Fruit fly (Drosophila melanogaster) whole organism, embryonic: ENCODE measurements around the gene gish.
A peak's percentile ranks its signal among the peaks of the same experiment; 100 is the strongest.

Experiments used
- B-H1 ChIP-seq: fragments of 200-800 bp; sonication (Bioruptor generic); IDR thresholded peaks from 3 replicates; pipeline ENCODE4 v1.3.6; 2022; ENCODE audit warnings: missing biosample characterization, missing genetic modification characterization
- B-H2 ChIP-seq: fragments of 200-800 bp; sonication (Bioruptor generic); optimal IDR thresholded peaks from 2 replicates; lab custom pipeline; 2018; ENCODE audit warnings: missing biosample characterization, mild to moderate bottlenecking, missing genetic modification characterization
- C15 ChIP-seq: fragments of 200-800 bp; sonication (Bioruptor generic); IDR thresholded peaks from 3 replicates; pipeline ENCODE4 v1.3.6; 2022; ENCODE audit warnings: missing biosample characterization, missing genetic modification characterization
- CG11696 ChIP-seq: fragments of 200-800 bp; sonication (Bioruptor generic); IDR thresholded peaks from 2 replicates; pipeline ENCODE4 v1.3.6; 2022; ENCODE audit warnings: missing biosample characterization, missing genetic modification characterization
- CG14667 ChIP-seq: fragments of 200-800 bp; sonication (Bioruptor generic); IDR thresholded peaks from 2 replicates; pipeline ENCODE4 v1.3.6; 2022; ENCODE audit warnings: missing biosample characterization, missing genetic modification characterization
- CG15479 ChIP-seq: fragments of 200-800 bp; sonication (Bioruptor generic); optimal IDR thresholded peaks from 3 replicates; lab custom pipeline; 2019; ENCODE audit warnings: missing biosample characterization, mild to moderate bottlenecking, missing genetic modification characterization, moderate library complexity
- CG1602 ChIP-seq: fragments of 200-800 bp; sonication (Bioruptor generic); optimal IDR thresholded peaks from 3 replicates; lab custom pipeline; 2016; ENCODE audit warnings: missing biosample characterization, missing genetic modification characterization
- CG1603 ChIP-seq: fragments of 200-800 bp; sonication (Bioruptor generic); optimal IDR thresholded peaks from 2 replicates; lab custom pipeline; 2019; ENCODE audit warnings: missing biosample characterization, mild to moderate bottlenecking, missing genetic modification characterization, moderate library complexity
- CG17186 ChIP-seq: fragments of 200-800 bp; sonication (Bioruptor generic); optimal IDR thresholded peaks from 3 replicates; lab custom pipeline; 2017; ENCODE audit warnings: missing biosample characterization, missing genetic modification reagents, missing genetic modification characterization
- CG18011 ChIP-seq: fragments of 200-800 bp; sonication (Bioruptor generic); optimal IDR thresholded peaks from 2 replicates; lab custom pipeline; 2017; ENCODE audit warnings: missing biosample characterization, missing genetic modification characterization, mild to moderate bottlenecking, moderate library complexity, missing genotype
- CG2875 ChIP-seq: fragments of 200-800 bp; sonication (Bioruptor generic); optimal IDR thresholded peaks from 2 replicates; lab custom pipeline; 2017; ENCODE audit warnings: missing biosample characterization, mild to moderate bottlenecking, missing genetic modification characterization, missing genetic modification reagents
- CG3163 ChIP-seq: fragments of 200-800 bp; sonication (Bioruptor generic); optimal IDR thresholded peaks from 3 replicates; lab custom pipeline; 2016; ENCODE audit warnings: missing biosample characterization, missing genetic modification characterization
- CG32772 ChIP-seq: fragments of 200-800 bp; sonication (Bioruptor generic); IDR thresholded peaks from 2 replicates; pipeline ENCODE4 v1.3.6; 2022; ENCODE audit warnings: missing biosample characterization, missing genetic modification characterization
- CG3281 ChIP-seq: fragments of 200-800 bp; sonication (Bioruptor generic); optimal IDR thresholded peaks from 3 replicates; lab custom pipeline; 2017; ENCODE audit warnings: missing biosample characterization, mild to moderate bottlenecking, missing genetic modification characterization
- CG43689 ChIP-seq: fragments of 200-800 bp; sonication (Bioruptor generic); IDR thresholded peaks from 2 replicates; pipeline ENCODE4 v1.3.6; 2022; ENCODE audit warnings: missing biosample characterization, missing genetic modification characterization
- CG5245 ChIP-seq: fragments of 200-800 bp; sonication (Bioruptor generic); optimal IDR thresholded peaks from 3 replicates; lab custom pipeline; 2016; ENCODE audit warnings: missing biosample characterization, missing genetic modification characterization
- CG9727 ChIP-seq: fragments of 200-800 bp; sonication (Bioruptor generic); optimal IDR thresholded peaks from 3 replicates; lab custom pipeline; 2017; ENCODE audit warnings: missing biosample characterization, mild to moderate bottlenecking, missing genetic modification characterization
- Chrac-16 ChIP-seq: fragments of 200-800 bp; sonication (Bioruptor generic); optimal IDR thresholded peaks from 3 replicates; lab custom pipeline; 2016; ENCODE audit warnings: missing biosample characterization, missing genetic modification characterization
- D19B ChIP-seq: fragments of 200-800 bp; sonication (Bioruptor generic); optimal IDR thresholded peaks from 2 replicates; lab custom pipeline; 2017; ENCODE audit warnings: missing biosample characterization, mild to moderate bottlenecking, missing genetic modification characterization
- H2.0 ChIP-seq: fragments of 200-800 bp; sonication (Bioruptor generic); IDR thresholded peaks from 2 replicates; pipeline ENCODE4 v1.3.6; 2022; ENCODE audit warnings: missing biosample characterization, missing genetic modification characterization
- Hr3 ChIP-seq: fragments of 200-800 bp; sonication (Bioruptor generic); optimal IDR thresholded peaks from 3 replicates; lab custom pipeline; 2016; ENCODE audit warnings: missing biosample characterization, missing genetic modification characterization
- Hr78 ChIP-seq, 2 experiments: fragments of 200-800 bp in 1 of 2; fragments of >200 bp in 1 of 2; sonication (Bioruptor generic) in 1 of 2; optimal IDR thresholded peaks; 2 replicates each; lab custom pipeline; 2017 to 2019; ENCODE audit warnings: missing biosample characterization in 2 of 2, missing genetic modification characterization in 2 of 2, mild to moderate bottlenecking in 1 of 2, moderate library complexity in 1 of 2
- Jarid2 ChIP-seq: fragments of 200-800 bp; sonication (Bioruptor generic); optimal IDR thresholded peaks from 3 replicates; lab custom pipeline; 2017; ENCODE audit warnings: mild to moderate bottlenecking, missing biosample characterization, missing genetic modification reagents, missing genetic modification characterization
- Med ChIP-seq: fragments of 200-800 bp; sonication (Bioruptor generic); peaks from one replicate; lab custom pipeline; 2016; ENCODE audit warnings: missing biosample characterization, missing genetic modification characterization, mild to moderate bottlenecking, inconsistent platforms, moderate library complexity
- NFAT ChIP-seq: fragments of 200-800 bp; sonication (Bioruptor generic); IDR thresholded peaks from 2 replicates; pipeline ENCODE4 v1.3.6; 2022; ENCODE audit warnings: missing biosample characterization, missing genetic modification characterization
- Opbp ChIP-seq: fragments of 200-800 bp; sonication (Bioruptor generic); IDR thresholded peaks from 3 replicates; pipeline ENCODE4 v1.3.6; 2022; ENCODE audit warnings: missing biosample characterization, missing genetic modification characterization; ENCODE audit not compliant: partially characterized antibody
- Pdp1 ChIP-seq, 2 experiments: fragments of 200-800 bp; sonication (Bioruptor generic); optimal IDR thresholded peaks; 3 replicates each; lab custom pipeline; 2016; ENCODE audit warnings: missing biosample characterization in 2 of 2, missing genetic modification characterization in 2 of 2, mild to moderate bottlenecking in 1 of 2, moderate library complexity in 1 of 2
- Spps ChIP-seq: fragments of 200-800 bp; sonication (Bioruptor generic); optimal IDR thresholded peaks from 2 replicates; lab custom pipeline; 2018; ENCODE audit warnings: missing biosample characterization, mild to moderate bottlenecking, missing genetic modification characterization
- ab ChIP-seq: fragments of 200-800 bp; sonication (Bioruptor generic); optimal IDR thresholded peaks from 2 replicates; lab custom pipeline; 2016; ENCODE audit warnings: missing biosample characterization, missing genetic modification characterization
- ap ChIP-seq: fragments of 200-800 bp; sonication (Bioruptor generic); IDR thresholded peaks from 2 replicates; pipeline ENCODE4 v1.3.6; 2022; ENCODE audit warnings: missing biosample characterization, missing genetic modification characterization
- bab2 ChIP-seq: fragments of 200-800 bp; sonication (Bioruptor generic); optimal IDR thresholded peaks from 2 replicates; lab custom pipeline; 2016; ENCODE audit warnings: missing biosample characterization, missing genetic modification characterization
- bcd ChIP-seq: fragments of 200-800 bp; sonication (Bioruptor generic); optimal IDR thresholded peaks from 2 replicates; lab custom pipeline; 2017; ENCODE audit warnings: missing biosample characterization, mild to moderate bottlenecking, missing genetic modification characterization
- br ChIP-seq: fragments of >200 bp; optimal IDR thresholded peaks from 2 replicates; lab custom pipeline; 2017
- chinmo ChIP-seq: fragments of 200-800 bp; sonication (Bioruptor generic); IDR thresholded peaks from 4 replicates; pipeline ENCODE4 v1.3.6; 2022; ENCODE audit warnings: missing biosample characterization, missing genetic modification characterization; ENCODE audit not compliant: partially characterized antibody
- da ChIP-seq: fragments of 200-800 bp; sonication (Bioruptor generic); optimal IDR thresholded peaks from 2 replicates; lab custom pipeline; 2016; ENCODE audit warnings: missing biosample characterization, missing genetic modification characterization
- dmrt99B ChIP-seq: fragments of 200-800 bp; sonication (Bioruptor generic); optimal IDR thresholded peaks from 2 replicates; lab custom pipeline; 2018; ENCODE audit warnings: missing biosample characterization, mild to moderate bottlenecking, missing genetic modification characterization, moderate library complexity
- ems ChIP-seq: fragments of 200-800 bp; sonication (Bioruptor generic); optimal IDR thresholded peaks from 3 replicates; lab custom pipeline; 2016; ENCODE audit warnings: missing biosample characterization, missing genetic modification characterization
- fd3F ChIP-seq: fragments of 200-800 bp; sonication (Bioruptor generic); optimal IDR thresholded peaks from 2 replicates; lab custom pipeline; 2018; ENCODE audit warnings: missing biosample characterization, mild to moderate bottlenecking, missing genetic modification characterization, moderate library complexity
- gfzf ChIP-seq: fragments of 200-800 bp; sonication (Bioruptor generic); optimal IDR thresholded peaks from 2 replicates; lab custom pipeline; 2016; ENCODE audit warnings: missing biosample characterization, mild to moderate bottlenecking, missing genetic modification characterization, moderate library complexity
- h ChIP-seq: fragments of >200 bp; optimal IDR thresholded peaks from 2 replicates; lab custom pipeline; 2017
- ham ChIP-seq: fragments of 200-800 bp; sonication (Bioruptor generic); IDR thresholded peaks from 2 replicates; pipeline ENCODE4 v1.3.6; 2022; ENCODE audit warnings: missing biosample characterization, missing genetic modification characterization
- hth ChIP-seq: fragments of >200 bp; optimal IDR thresholded peaks from 2 replicates; lab custom pipeline; 2017; ENCODE audit warnings: inconsistent platforms
- lmd ChIP-seq: fragments of 200-800 bp; sonication (Bioruptor generic); IDR thresholded peaks from 2 replicates; pipeline ENCODE4 v1.3.6; 2022; ENCODE audit warnings: missing biosample characterization, missing genetic modification characterization
- mld ChIP-seq: fragments of 200-800 bp; sonication (Bioruptor generic); IDR thresholded peaks from 3 replicates; pipeline ENCODE4 v1.3.6; 2022; ENCODE audit warnings: missing biosample characterization, missing genetic modification characterization; ENCODE audit not compliant: partially characterized antibody
- org-1 ChIP-seq: fragments of 200-800 bp; sonication (Bioruptor generic); optimal IDR thresholded peaks from 2 replicates; lab custom pipeline; 2017; ENCODE audit warnings: missing biosample characterization, missing genetic modification characterization
- pb ChIP-seq: fragments of 200-800 bp; sonication (Bioruptor generic); optimal IDR thresholded peaks from 3 replicates; lab custom pipeline; 2016; ENCODE audit warnings: missing biosample characterization, missing genetic modification characterization
- pho ChIP-seq: fragments of 200-800 bp; sonication (Bioruptor generic); optimal IDR thresholded peaks from 2 replicates; lab custom pipeline; 2016; ENCODE audit warnings: missing biosample characterization, missing genetic modification characterization
- pnt ChIP-seq: fragments of 200-800 bp; sonication (Bioruptor generic); optimal IDR thresholded peaks from 3 replicates; lab custom pipeline; 2016; ENCODE audit warnings: missing biosample characterization, missing genetic modification characterization
- pros ChIP-seq: fragments of 200-800 bp; sonication (Bioruptor generic); optimal IDR thresholded peaks from 3 replicates; lab custom pipeline; 2019; ENCODE audit warnings: missing biosample characterization, mild to moderate bottlenecking, missing genetic modification characterization, moderate library complexity
- salm ChIP-seq: fragments of 200-800 bp; sonication (Bioruptor generic); optimal IDR thresholded peaks from 2 replicates; lab custom pipeline; 2018; ENCODE audit warnings: missing biosample characterization, mild to moderate bottlenecking, missing genetic modification characterization
- trem ChIP-seq: fragments of 200-800 bp; optimal IDR thresholded peaks from 3 replicates; lab custom pipeline; 2019; ENCODE audit warnings: missing biosample characterization, mild to moderate bottlenecking, missing genetic modification characterization, moderate library complexity
- zfh1 ChIP-seq: fragments of 200-800 bp; sonication (Bioruptor generic); IDR thresholded peaks from 3 replicates; pipeline ENCODE4 v1.3.6; 2022; ENCODE audit warnings: missing biosample characterization, missing genetic modification characterization

gish gene

DNA sequence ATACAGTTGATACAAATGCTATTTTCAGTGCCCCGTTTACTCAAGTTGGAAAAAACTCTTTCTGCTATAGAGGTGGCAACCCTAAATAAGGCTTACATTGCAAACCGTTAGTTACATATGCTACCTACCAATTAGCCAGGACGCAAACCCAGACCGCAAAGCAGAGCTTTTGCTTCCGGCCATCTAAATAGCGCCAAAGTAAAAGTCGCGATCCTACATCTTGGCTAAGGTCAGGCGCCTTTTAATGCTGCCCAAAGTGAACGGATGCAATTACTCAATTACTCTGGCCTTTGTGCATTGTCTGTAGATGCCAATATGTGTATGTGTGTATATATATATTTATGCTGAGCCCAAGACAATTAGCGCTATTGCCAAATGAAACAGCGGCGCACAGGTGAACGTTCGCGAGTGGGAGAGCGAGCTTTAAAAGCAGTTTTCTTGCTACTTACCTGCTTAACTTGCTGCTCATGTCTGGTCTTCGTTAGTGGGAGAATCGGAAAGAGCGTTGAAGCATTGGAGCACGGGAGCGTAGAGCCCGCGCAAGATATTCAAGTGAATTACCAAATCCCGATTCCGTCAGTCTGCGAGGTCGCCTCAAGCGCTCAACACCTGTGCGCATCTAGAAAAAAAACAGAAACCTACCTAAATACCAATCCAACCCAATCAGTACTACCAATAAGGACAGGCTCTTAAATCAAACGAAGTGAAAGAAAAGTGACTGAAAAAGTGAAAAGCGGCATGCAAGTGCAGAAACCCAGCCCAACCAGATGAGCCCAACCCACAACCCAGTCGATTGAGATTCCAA, 33.1 kb downstream of the gish start, which contains the start of gene Zip89B (continued):
- TF ChIP-seq bab2 (no peak), CG14667 (no peak), CG17186 (GFP tag; lab: Kevin White, UChicago) (no peak), pho (GFP tag; lab: Kevin White, UChicago) (no peak), D19B (GFP tag; lab: Kevin White, UChicago) (peak; percentile 10), CG5245 (GFP tag; lab: Kevin White, UChicago) (no peak), CG18011 (no peak), h (lab: Kevin White, UChicago) (no peak), bcd (GFP tag; lab: Kevin White, UChicago) (no peak), NFAT (GFP tag; lab: Robert Waterston, UW) (no peak), dmrt99B (no peak), CG32772 (no peak), Jarid2 (peak; percentile 91), da (GFP tag; lab: Kevin White, UChicago) (no peak), lmd (GFP tag; lab: Robert Waterston, UW) (no peak), gfzf (GFP tag; lab: Kevin White, UChicago) (peak; percentile 55), chinmo (GFP tag; lab: Robert Waterston, UW) (0 out of 4 replicates have a peak, but pooled peaks have one; percentile 51), br (lab: Kevin White, UChicago) (no peak), ems (no peak), Spps (no peak), CG3163 (GFP tag; lab: Kevin White, UChicago) (peak; percentile 30), CG1602 (GFP tag; lab: Kevin White, UChicago) (no peak), Hr78 (GFP tag; optimal IDR thresholded peaks at IDR 0.05; lab: Kevin White, UChicago) (peak in 1 of 2 experiments; percentile 1), Opbp (GFP tag; lab: Robert Waterston, UW) (no peak), pnt (GFP tag; lab: Kevin White, UChicago) (no peak), hth (lab: Kevin White, UChicago) (no peak), ap (GFP tag; lab: Robert Waterston, UW) (no peak), fd3F (GFP tag; lab: Kevin White, UChicago) (no peak)

- TF ChIP-seq pros (GFP tag; lab: Kevin White, UChicago), result no peak
- TF ChIP-seq trem, result no peak
- no peak for TF ChIP-seq pb (GFP tag; lab: Kevin White, UChicago)
- no peak for TF ChIP-seq org-1 (GFP tag; lab: Kevin White, UChicago)
- peak; percentile 0 for TF ChIP-seq CG15479 (GFP tag; lab: Kevin White, UChicago)
- TF ChIP-seq salm (tag; lab: Kevin White, UChicago), result no peak
- no peak for TF ChIP-seq Hr3
- peak; percentile 28 for TF ChIP-seq Med (GFP tag; lab: Kevin White, UChicago)
- no peak for TF ChIP-seq br (lab: Kevin White, UChicago)
- TF ChIP-seq CG1603 (tag; lab: Kevin White, UChicago), result no peak
- TF ChIP-seq ab (GFP tag; lab: Kevin White, UChicago), result no peak
- TF ChIP-seq CG3281 (GFP tag; lab: Kevin White, UChicago), result no peak
- TF ChIP-seq zfh1, result no peak
- TF ChIP-seq C15 (GFP tag; lab: Robert Waterston, UW), result no peak
- no peak for TF ChIP-seq ham (GFP tag; lab: Robert Waterston, UW)
- TF ChIP-seq H2.0, result no peak
- no peak for TF ChIP-seq CG43689 (GFP tag; lab: Robert Waterston, UW)
- no peak for TF ChIP-seq CG11696
- no peak for TF ChIP-seq CG2875 (GFP tag; lab: Kevin White, UChicago)
- TF ChIP-seq B-H2 (GFP tag; lab: Kevin White, UChicago), result no peak
- TF ChIP-seq Chrac-16 (GFP tag; lab: Kevin White, UChicago), result no peak
- no peak for TF ChIP-seq B-H1 (GFP tag; lab: Robert Waterston, UW)
- peak in 1 of 2 experiments; percentile 54 for TF ChIP-seq Pdp1 (GFP tag; optimal IDR thresholded peaks at IDR 0.05; lab: Kevin White, UChicago)
- TF ChIP-seq mld, result no peak
- TF ChIP-seq CG9727, result no peak
Observed at dm6 chr3R:16308057-16308456, 35.8 kb downstream of the gish start.
